Fruit fly (Drosophila melanogaster) Kc167 (cell line): ENCODE data around the gene Sil1.

Experiments
- Myc ChIP-seq: fragments of >200 bp; optimal IDR thresholded peaks from 2 replicates; lab custom pipeline; 2017; ENCODE audit warnings: missing external identifiers
- Sin3A ChIP-seq: fragments of >200 bp; optimal IDR thresholded peaks from 2 replicates; lab custom pipeline; 2018; ENCODE audit warnings: missing external identifiers
- h ChIP-seq: fragments of >200 bp; optimal IDR thresholded peaks from 3 replicates; lab custom pipeline; 2018; ENCODE audit warnings: missing external identifiers
- insv ChIP-seq: fragments of >200 bp; optimal IDR thresholded peaks from 3 replicates; lab custom pipeline; 2018; ENCODE audit warnings: missing external identifiers
- psq ChIP-seq: fragments of >200 bp; optimal IDR thresholded peaks from 2 replicates; lab custom pipeline; 2017; ENCODE audit warnings: missing external identifiers
- ttk ChIP-seq: sonication (Bioruptor generic); optimal IDR thresholded peaks from 2 replicates; lab custom pipeline; 2017; ENCODE audit warnings: missing external identifiers

Sil1 gene

DNA sequence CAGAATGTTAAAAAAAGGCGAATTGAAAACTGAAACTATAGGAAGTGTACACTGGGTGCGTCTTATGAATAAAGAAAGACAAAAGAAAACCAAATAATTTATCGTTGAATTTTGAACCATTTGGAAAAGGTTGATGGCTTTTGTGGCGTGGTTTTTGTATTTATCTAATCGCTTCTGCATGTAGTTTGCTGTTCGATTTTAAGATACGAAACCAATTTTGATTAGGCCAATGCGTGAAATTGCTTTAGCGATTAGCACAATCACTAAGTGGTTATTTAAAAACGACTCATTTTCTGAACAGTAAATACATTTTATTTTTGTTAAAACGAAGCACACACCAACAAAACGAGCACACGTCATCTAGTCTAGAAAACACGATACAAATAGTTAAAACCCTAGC is 25.3 kb upstream of the Sil1 start:
- TF ChIP-seq insv (lab: Kevin White, UChicago): no peak
- no peak for TF ChIP-seq Myc (lab: Kevin White, UChicago)
- no peak for TF ChIP-seq ttk (lab: Kevin White, UChicago)
- no peak for TF ChIP-seq Sin3A (lab: Kevin White, UChicago)
- TF ChIP-seq h (lab: Kevin White, UChicago): no peak
- no peak for TF ChIP-seq psq (lab: Kevin White, UChicago)

DNA sequence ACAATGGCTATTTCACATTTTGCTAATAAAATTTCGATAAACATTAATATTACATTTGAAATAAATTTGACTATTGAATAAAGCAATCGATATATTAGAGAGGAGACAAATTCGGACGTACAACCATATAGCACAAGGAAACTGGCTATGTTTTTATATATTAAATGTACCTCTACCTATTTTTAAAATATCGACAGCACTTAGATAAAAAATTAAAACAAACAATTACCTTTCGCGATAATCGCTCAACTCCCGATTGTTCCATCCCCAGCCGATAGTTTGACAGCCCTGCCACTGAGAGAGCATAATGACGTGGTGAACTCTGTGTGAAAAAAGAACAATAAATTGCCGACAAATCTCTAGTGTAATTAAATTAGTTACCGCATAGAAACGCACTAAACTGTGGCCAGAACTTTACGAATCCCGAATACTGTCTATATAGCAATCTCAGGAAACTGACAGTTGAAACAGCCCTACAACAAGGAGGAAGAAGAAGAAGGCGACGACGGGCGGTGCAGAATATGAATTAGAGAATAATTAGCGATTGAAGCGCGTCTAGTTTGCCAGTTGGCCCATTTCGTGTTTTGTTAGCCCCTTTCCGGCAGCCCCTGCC is 23.4 kb upstream of the Sil1 start, which contains the start of gene CG11857:
Gene CG11857, plus strand, starts transcription at position 271 of the 613 bp plus-strand sequence.
- TF ChIP-seq Myc (lab: Kevin White, UChicago) (no peak), Sin3A (lab: Kevin White, UChicago) (no peak), ttk (lab: Kevin White, UChicago) (no peak), insv (lab: Kevin White, UChicago) (no peak), h (lab: Kevin White, UChicago) (no peak)

DNA sequence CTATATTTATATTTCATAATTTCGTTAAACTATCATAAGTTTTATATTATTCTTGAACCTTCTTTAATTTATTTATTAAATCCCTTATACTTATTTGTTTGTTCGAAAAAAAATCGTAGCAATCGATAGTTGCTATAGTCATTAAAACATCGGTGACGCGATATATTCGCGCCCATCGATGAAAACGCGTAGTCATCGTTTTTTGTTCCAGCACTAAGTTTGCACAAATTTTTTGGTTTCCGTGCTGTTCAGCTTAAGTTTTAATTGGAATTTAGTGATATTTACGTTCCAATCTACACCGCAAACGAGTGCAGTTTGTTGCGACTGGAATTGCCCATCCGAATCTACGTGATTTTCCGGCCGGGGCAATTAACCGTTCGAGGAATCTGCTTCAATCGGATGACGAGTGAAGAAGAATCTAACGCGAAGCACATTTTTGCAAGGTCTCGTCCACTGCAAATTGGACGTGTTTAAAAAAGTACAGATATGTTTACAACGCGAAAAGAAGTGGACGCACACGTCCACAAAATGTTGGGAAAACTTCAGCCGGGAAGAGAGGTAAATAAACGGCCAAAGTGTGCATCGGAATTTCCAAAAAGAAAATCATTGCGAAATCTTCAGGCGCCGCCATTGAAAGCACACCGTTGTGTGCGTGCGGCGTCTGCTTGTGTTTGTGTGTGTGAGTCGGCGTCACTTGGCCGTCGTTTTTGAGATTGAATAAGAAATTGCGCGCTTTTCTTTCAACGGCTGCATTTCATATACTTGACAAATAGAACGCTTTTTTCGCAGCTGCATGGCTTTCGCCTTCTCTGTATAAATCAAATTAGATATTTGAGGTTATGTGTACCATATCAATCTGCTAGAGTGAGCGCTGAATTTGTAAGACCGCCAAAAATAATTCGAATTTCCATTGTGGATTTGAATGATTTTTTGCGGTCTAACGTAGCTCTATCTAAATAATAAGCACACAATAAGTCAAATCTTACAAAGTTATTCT is 14.1 kb upstream of the Sil1 start, which contains the start of gene Nup358:
Gene Nup358, plus strand, starts transcription at position 204 of the 997 bp plus-strand sequence.
- TF ChIP-seq Myc (lab: Kevin White, UChicago) (no peak), psq (lab: Kevin White, UChicago) (no peak), insv (lab: Kevin White, UChicago) (no peak), h (lab: Kevin White, UChicago) (no peak), ttk (lab: Kevin White, UChicago) (no peak), Sin3A (lab: Kevin White, UChicago) (no peak)

DNA sequence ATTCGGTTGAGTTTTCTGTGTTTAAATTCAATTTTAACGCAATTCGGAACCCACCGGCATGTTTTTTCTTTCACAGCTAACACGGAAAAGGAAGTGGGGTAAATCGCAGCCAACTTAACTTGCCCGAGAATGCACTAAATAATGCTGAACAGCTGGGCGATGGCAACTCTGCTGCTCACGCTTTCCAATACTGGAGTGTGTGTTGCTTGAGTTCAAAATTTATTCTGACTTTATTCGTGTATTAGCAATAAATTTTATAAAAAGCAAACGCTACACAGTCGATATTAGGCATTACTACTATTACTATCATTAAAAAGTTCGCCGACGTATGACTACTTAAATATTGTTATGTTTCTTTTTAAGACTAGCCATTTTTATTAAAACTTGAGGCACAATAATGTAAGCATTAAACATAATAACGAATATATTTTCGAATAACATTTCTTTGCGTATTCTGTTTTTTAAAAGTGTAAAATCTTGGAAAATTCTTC is 12.1 kb upstream of the Sil1 start, which contains the start of the genes RpS27 and Nup37:
Gene RpS27, minus strand, starts transcription at position 136 of the 491 bp plus-strand sequence.
Gene Nup37, plus strand, starts transcription at position 280 of the 491 bp plus-strand sequence.
- TF ChIP-seq ttk (lab: Kevin White, UChicago) (no peak), insv (lab: Kevin White, UChicago) (no peak), psq (lab: Kevin White, UChicago) (no peak), h (lab: Kevin White, UChicago) (no peak), Myc (lab: Kevin White, UChicago) (no peak), Sin3A (lab: Kevin White, UChicago) (no peak)

DNA sequence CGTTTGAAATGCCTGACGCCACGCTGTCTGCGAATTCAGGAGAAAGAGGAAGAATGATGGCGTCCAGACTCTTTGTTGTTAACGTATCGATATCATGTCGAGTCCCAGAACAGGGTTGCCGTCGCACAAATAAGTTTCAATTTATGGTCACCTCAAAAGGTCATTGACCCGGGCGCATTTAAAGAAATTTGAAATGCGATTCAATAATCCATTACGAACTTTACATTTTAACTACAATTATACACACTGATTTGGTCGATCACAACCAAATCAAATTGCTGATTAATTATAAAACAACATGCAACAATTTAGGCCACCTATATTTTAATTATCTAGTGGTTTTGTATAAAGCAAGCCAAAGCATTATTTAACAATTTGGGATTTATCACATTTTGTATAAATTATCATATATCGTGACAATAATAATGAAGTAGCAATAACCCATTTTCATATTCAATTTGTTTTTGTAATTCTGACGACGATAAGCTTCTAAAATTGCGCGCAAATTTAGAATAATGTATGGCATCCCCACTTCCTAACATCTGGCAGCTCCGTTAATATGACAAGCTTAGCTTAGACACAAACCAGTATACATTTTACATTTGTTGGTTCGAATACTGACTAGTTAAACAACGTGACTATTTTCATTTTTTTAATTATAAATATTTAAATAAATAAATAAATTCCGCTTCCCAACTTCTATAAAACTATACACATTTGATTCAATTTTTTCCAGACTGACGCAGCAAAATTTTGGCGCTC is 9.9 kb upstream of the Sil1 start, which contains the start of gene bam:
Gene bam, minus strand, starts transcription at position 58 of the 762 bp plus-strand sequence.
- TF ChIP-seq Myc (lab: Kevin White, UChicago) (no peak), psq (lab: Kevin White, UChicago) (no peak), h (lab: Kevin White, UChicago) (no peak), ttk (lab: Kevin White, UChicago) (no peak), insv (lab: Kevin White, UChicago) (no peak), Sin3A (lab: Kevin White, UChicago) (no peak)

DNA sequence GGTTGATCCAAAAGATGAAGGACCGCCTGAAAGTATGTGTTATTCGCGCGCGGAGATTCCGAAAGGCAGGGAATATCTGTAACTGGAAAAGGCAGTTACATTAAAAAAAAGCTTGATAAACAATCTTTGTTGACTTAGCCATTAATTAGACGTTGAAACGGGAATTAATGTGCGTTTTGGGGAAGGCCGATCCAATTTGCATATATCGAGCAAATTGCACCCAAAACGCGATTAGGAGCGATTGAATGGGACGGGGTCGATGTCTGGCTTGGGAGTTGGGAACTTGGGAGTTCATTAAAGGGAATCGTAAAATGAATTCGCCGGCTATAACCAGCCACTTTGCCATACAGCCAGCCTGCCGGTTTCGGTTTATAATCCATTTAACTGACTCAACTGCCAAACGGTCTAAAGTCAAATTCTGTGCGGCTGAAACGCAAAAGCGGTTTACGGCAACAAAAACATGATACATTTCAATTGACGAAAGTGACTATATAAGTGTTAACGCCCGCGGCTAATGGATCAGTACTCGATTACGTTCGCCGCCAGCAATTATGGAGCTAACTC is 6.3 kb upstream of the Sil1 start, which contains the start of gene CG11854:
Gene CG11854, plus strand, starts transcription at position 514 of the 564 bp plus-strand sequence.
- TF ChIP-seq Sin3A (lab: Kevin White, UChicago): no peak
- TF ChIP-seq Myc (lab: Kevin White, UChicago): no peak
- no peak for TF ChIP-seq insv (lab: Kevin White, UChicago)
- no peak for TF ChIP-seq h (lab: Kevin White, UChicago)
- no peak for TF ChIP-seq ttk (lab: Kevin White, UChicago)
- no peak for TF ChIP-seq psq (lab: Kevin White, UChicago)

DNA sequence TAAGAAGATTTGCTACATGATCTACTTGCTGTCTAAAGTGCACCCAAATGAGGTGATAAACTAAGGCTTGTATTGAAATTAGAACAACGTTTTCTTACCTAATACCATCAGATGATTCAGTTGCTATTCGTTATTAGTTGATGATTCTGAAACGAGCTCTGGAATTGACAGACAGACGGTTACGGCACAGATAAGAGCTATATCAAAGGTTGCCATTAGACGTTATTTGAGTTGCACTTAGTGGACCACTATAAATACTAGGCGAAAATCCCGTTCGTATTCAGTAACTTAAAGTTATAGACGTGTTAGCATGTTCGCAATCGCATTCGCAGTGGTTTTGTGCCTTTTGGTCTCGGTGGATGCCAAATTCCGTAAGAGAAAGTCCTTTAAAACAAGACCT is 4.6 kb upstream of the Sil1 start, which contains the start of gene to:
Gene to, plus strand, starts transcription at position 301 of the 400 bp plus-strand sequence.
- no peak for TF ChIP-seq insv (lab: Kevin White, UChicago)

DNA sequence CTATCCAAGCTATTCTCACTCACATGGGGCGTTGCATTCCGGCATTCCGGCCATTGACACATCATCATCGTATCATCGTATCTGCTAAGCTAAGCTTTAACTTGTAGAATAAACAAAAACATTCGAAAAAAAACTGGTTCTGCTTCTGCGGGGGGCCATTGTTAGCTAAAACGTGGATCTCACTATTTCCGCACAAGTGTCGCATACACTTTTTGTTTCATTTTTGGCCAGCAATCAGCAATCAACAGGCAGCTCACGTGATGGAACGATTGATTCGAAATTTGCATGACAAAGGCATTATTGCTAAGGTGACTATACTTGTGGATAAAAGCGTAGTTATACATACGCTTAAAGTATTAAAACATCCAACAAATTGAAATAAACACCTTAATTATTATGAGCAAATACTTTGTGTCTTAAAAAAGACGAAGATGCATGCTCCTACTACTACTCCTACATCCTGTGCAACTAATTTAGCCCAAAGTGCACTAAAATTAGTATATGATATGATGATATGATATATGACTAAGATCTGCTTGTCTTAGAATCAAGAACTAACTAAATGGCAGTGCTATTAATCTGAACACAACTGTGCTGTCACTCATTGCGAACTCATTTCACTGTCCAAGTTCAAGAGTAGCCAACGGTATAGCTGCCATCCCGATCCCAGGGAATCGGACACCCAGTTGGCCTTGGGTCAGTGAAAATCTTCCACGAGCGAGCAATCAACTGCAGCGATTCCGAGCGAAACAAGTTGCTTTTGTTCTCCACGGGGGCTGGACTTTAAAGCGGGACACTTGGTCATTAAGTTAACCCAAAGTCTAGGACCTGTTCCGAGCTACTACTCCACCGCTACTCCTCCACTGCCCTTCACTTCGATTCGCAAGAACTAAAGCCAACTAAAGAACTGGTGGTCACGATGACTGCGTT is 3.7 kb upstream of the Sil1 start:
- TF ChIP-seq insv (lab: Kevin White, UChicago) (no peak), psq (lab: Kevin White, UChicago) (no peak), ttk (lab: Kevin White, UChicago) (no peak), h (lab: Kevin White, UChicago) (no peak), Myc (lab: Kevin White, UChicago) (no peak)

DNA sequence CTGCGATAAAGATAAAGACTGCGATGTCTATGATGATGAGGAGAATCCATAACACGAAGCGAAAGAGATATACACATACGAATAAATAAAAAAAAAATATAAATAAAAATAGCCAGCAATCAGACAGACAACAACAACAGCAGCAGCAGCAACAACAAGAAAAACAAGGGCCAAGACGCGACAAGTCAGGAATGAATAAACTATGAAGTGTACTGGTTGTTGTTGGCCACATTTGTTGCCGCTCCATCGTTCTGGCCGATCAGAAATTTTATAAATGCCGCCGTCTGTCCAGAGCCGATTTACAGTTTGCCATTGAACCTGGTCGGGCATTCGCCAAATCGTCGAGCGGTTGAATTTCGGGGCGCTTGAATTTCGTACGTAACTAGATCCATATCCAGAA is 2.0 kb upstream of the Sil1 start, which contains the start of gene Jhbp7:
Gene Jhbp7, plus strand, starts transcription at position 301 of the 400 bp plus-strand sequence.
- no peak for TF ChIP-seq psq (lab: Kevin White, UChicago)
- no peak for TF ChIP-seq Sin3A (lab: Kevin White, UChicago)
- TF ChIP-seq h (lab: Kevin White, UChicago): no peak
- no peak for TF ChIP-seq ttk (lab: Kevin White, UChicago)
- no peak for TF ChIP-seq Myc (lab: Kevin White, UChicago)
- TF ChIP-seq insv (lab: Kevin White, UChicago): no peak
